Fruit fly (Drosophila melanogaster): ENCODE results near the gene CG5194.

CG5194 gene

DNA sequence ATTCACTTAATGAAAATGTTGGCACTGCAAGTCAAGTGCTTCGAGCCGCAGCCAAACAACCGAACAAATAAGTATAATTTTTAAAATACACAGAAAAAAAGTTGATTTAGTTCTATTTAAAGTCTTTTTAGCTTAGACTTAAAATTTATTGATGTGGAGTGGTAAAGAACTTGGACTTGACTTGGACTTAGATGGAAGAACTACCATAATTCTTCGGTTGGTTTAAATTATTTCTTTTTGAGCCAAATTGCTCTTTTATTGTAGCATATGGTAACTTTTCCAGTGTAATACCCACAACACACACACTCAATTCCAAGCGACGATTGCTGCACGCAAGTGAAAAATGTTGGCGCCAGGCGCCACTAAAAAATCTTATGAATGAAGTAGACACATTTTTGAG, 18.4 kb upstream of the CG5194 start (continued):
- peak; percentile 61 for TF ChIP-seq zen (tag; optimal IDR thresholded peaks at IDR 0.05)
- TF ChIP-seq peb (GFP tag; IDR thresholded peaks at IDR 0.05) = no peak
- peak; percentile 25 to 63 for TF ChIP-seq chif (GFP tag; optimal IDR thresholded peaks at IDR 0.05)
- no peak for TF ChIP-seq gt (GFP tag; IDR thresholded peaks at IDR 0.05)
- TF ChIP-seq CG8359 (GFP tag; optimal IDR thresholded peaks at IDR 0.05; ENCODE audit: borderline replicate concordance) = no peak
- TF ChIP-seq CG5953 (GFP tag; IDR thresholded peaks at IDR 0.05) = 0 out of 2 replicates have a peak, but pooled peaks have one; percentile 6
- TF ChIP-seq gcm (GFP tag; optimal IDR thresholded peaks at IDR 0.05) = no peak
- TF ChIP-seq eve (GFP tag; optimal IDR thresholded peaks at IDR 0.05) = peak in 1 of 2 experiments; percentile 57
- TF ChIP-seq sima (GFP tag; optimal IDR thresholded peaks at IDR 0.05) = no peak
- no peak for TF ChIP-seq fd3F (GFP tag; optimal IDR thresholded peaks at IDR 0.05)
- TF ChIP-seq CG7271 (tag; optimal IDR thresholded peaks at IDR 0.05) = no peak
- TF ChIP-seq toy (GFP tag; IDR thresholded peaks at IDR 0.05) = no peak
- peak; percentile 31 for TF ChIP-seq Xbp1 (GFP tag; optimal IDR thresholded peaks at IDR 0.05)
- TF ChIP-seq NFAT (GFP tag; IDR thresholded peaks at IDR 0.05) = no peak
- TF ChIP-seq shn (GFP tag; optimal IDR thresholded peaks at IDR 0.05) = no peak
- TF ChIP-seq sc (optimal IDR thresholded peaks at IDR 0.05) = no peak
- peak; percentile 32 for TF ChIP-seq sc (GFP tag; optimal IDR thresholded peaks at IDR 0.05)
- no peak for TF ChIP-seq CG10462 (GFP tag; optimal IDR thresholded peaks at IDR 0.05)
- no peak for TF ChIP-seq nerfin-1 (tag; optimal IDR thresholded peaks at IDR 0.05)
- TF ChIP-seq D19B (GFP tag; optimal IDR thresholded peaks at IDR 0.05) = no peak
- peak; percentile 28 for TF ChIP-seq Hr3 (GFP tag; optimal IDR thresholded peaks at IDR 0.05)
- no peak for TF ChIP-seq gfzf (GFP tag; optimal IDR thresholded peaks at IDR 0.05)
- no peak for TF ChIP-seq CG30020 (tag; optimal IDR thresholded peaks at IDR 0.05)
- no peak for TF ChIP-seq CG16779 (GFP tag; IDR thresholded peaks at IDR 0.05)
- TF ChIP-seq CG31441 (GFP tag; IDR thresholded peaks at IDR 0.05) = peak; percentile 51; the same call in 1 of the 2 replicates
- TF ChIP-seq CG13424 (tag; optimal IDR thresholded peaks at IDR 0.05) = peak; percentile 59
- no peak for TF ChIP-seq cwo (GFP tag; optimal IDR thresholded peaks at IDR 0.05)
- TF ChIP-seq hkb (optimal IDR thresholded peaks at IDR 0.05) = no peak
- TF ChIP-seq hkb (GFP tag; IDR thresholded peaks at IDR 0.05) = peak; percentile 50; the same call in 1 of the 2 replicates
- TF ChIP-seq Scr (GFP tag; IDR thresholded peaks at IDR 0.05; ENCODE audit: partially characterized antibody) = no peak
- TF ChIP-seq Hr78 (GFP tag; optimal IDR thresholded peaks at IDR 0.05) = no peak
- no peak for TF ChIP-seq ind (GFP tag; optimal IDR thresholded peaks at IDR 0.05)
- peak; percentile 85 for TF ChIP-seq dmrt11E (tag; optimal IDR thresholded peaks at IDR 0.05)
- peak; percentile 3 for TF ChIP-seq CG16863 (GFP tag; optimal IDR thresholded peaks at IDR 0.05)
- TF ChIP-seq trem (tag; optimal IDR thresholded peaks at IDR 0.05) = peak; percentile 32
- TF ChIP-seq CG10654 (GFP tag; optimal IDR thresholded peaks at IDR 0.05) = no peak
- no peak for TF ChIP-seq CG12071 (GFP tag; optimal IDR thresholded peaks at IDR 0.05)
- TF ChIP-seq Hmr (GFP tag; optimal IDR thresholded peaks at IDR 0.05) = no peak
- TF ChIP-seq pb (GFP tag; optimal IDR thresholded peaks at IDR 0.05) = no peak
- no peak for TF ChIP-seq Stat92E (GFP tag; optimal IDR thresholded peaks at IDR 0.05)
- TF ChIP-seq CG15696 (tag; optimal IDR thresholded peaks at IDR 0.05) = peak; percentile 59
- no peak for TF ChIP-seq Dad (GFP tag; optimal IDR thresholded peaks at IDR 0.05)
- no peak for TF ChIP-seq CG6254 (GFP tag; optimal IDR thresholded peaks at IDR 0.05)
- TF ChIP-seq ara (GFP tag; IDR thresholded peaks at IDR 0.05) = no peak
- no peak for TF ChIP-seq Myb (GFP tag; optimal IDR thresholded peaks at IDR 0.05)
- TF ChIP-seq Sry-δ (GFP tag; optimal IDR thresholded peaks at IDR 0.05) = no peak
- TF ChIP-seq Usf (GFP tag; optimal IDR thresholded peaks at IDR 0.05) = no peak
- TF ChIP-seq ham (GFP tag; IDR thresholded peaks at IDR 0.05) = no peak
- peak; percentile 39 for TF ChIP-seq pum (GFP tag; optimal IDR thresholded peaks at IDR 0.05)
- TF ChIP-seq CG7372 (GFP tag; IDR thresholded peaks at IDR 0.05) = no peak
- no peak for TF ChIP-seq slbo (GFP tag; IDR thresholded peaks at IDR 0.05)
- TF ChIP-seq CG17328 (GFP tag; IDR thresholded peaks at IDR 0.05) = peak; percentile 57; the same call in 1 of the 2 replicates

Data from whole organism, embryonic.